Fruit fly (Drosophila melanogaster) whole organism, wandering third instar larva: Measurements from ENCODE around the gene Vm26Ab.

Experiments
- Abd-B ChIP-seq: fragments of >200 bp; optimal IDR thresholded peaks from 2 replicates; lab custom pipeline; 2017; ENCODE audit warnings: missing biosample characterization, missing genetic modification characterization
- Dfd ChIP-seq: fragments of >200 bp; optimal IDR thresholded peaks from 2 replicates; lab custom pipeline; 2017; ENCODE audit warnings: missing biosample characterization, missing genetic modification characterization
- N ChIP-seq: fragments of >200 bp; optimal IDR thresholded peaks from 2 replicates; lab custom pipeline; 2018; ENCODE audit warnings: missing biosample characterization, missing external identifiers, missing genetic modification characterization
- Sp1 ChIP-seq: fragments of 200-800 bp; sonication (Bioruptor generic); optimal IDR thresholded peaks from 3 replicates; lab custom pipeline; 2019; ENCODE audit warnings: missing biosample characterization, mild to moderate bottlenecking, missing genetic modification characterization, moderate library complexity
- brk ChIP-seq: fragments of 200-800 bp; sonication (Bioruptor generic); optimal IDR thresholded peaks from 2 replicates; lab custom pipeline; 2016; ENCODE audit warnings: missing biosample characterization, mild to moderate bottlenecking, missing genetic modification characterization
- dl ChIP-seq, 2 experiments: fragments of 175-275, 200-275 bp in 1 of 2; fragments of 200-275 bp in 1 of 2; sonication (Bioruptor generic); optimal IDR thresholded peaks; lab custom pipeline; 2018; ENCODE audit warnings: mild to moderate bottlenecking in 2 of 2, missing biosample characterization in 2 of 2, missing genetic modification characterization in 2 of 2, moderate library complexity in 2 of 2; ENCODE audit not compliant: partially characterized antibody in 2 of 2, insufficient read depth in 1 of 2
- dmrt93B ChIP-seq: fragments of 200-800 bp; sonication (Bioruptor generic); optimal IDR thresholded peaks from 2 replicates; lab custom pipeline; 2018; ENCODE audit warnings: missing biosample characterization, mild to moderate bottlenecking, missing genetic modification characterization
- pan ChIP-seq: fragments of >200 bp; optimal IDR thresholded peaks from 2 replicates; lab custom pipeline; 2017
- usp ChIP-seq: fragments of >200 bp; optimal IDR thresholded peaks from 2 replicates; lab custom pipeline; 2017; ENCODE audit warnings: missing biosample characterization, missing genetic modification characterization
- woc ChIP-seq: sonication (Bioruptor generic); optimal IDR thresholded peaks from 2 replicates; lab custom pipeline; 2016; ENCODE audit warnings: missing biosample characterization, mild to moderate bottlenecking, missing genetic modification characterization

DNA sequence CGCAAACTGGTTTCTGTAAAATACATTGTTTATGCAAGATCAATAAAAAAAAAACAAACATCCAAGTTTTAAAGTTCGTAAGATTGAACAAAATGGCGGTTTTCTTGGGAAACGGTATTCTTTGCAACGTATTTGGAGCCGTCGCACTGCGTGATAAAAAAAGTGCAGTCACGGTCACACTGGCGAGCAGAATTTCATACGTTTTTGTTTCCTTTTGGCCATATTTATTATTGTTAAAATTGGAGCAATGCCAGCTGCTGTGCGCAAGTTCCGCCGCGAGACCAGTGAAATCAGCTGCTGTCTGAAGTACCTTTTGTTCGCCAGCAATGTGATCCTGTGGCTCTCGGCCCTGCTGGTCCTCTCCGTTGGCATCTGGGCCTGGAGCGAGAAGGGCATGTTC is 43.3 kb downstream of the Vm26Ab start, which contains the start of gene Tsp26A:
- no peak for TF ChIP-seq Dfd (GFP tag; lab: Kevin White, UChicago)
- no peak for TF ChIP-seq Sp1 (GFP tag; lab: Kevin White, UChicago)
- no peak for TF ChIP-seq dl (GFP tag; optimal IDR thresholded peaks at IDR 0.05; lab: Kevin White, UChicago; ENCODE audit: insufficient read depth in 1 of 2, partially characterized antibody in 2 of 2)
- no peak for TF ChIP-seq dmrt93B (GFP tag; lab: Kevin White, UChicago)
- no peak for TF ChIP-seq woc (GFP tag; lab: Kevin White, UChicago)
- TF ChIP-seq usp (GFP tag; lab: Kevin White, UChicago) = no peak
- TF ChIP-seq N = no peak
- no peak for TF ChIP-seq pan
- no peak for TF ChIP-seq brk (GFP tag; lab: Kevin White, UChicago)
- TF ChIP-seq Abd-B = no peak
